Worm (Caenorhabditis elegans): ENCODE data around the gene abce-1.

abce-1 gene

ce11 chrIII:13107307-13107706, 46.3 kb upstream of the abce-1 start, which contains the start of gene dhhc-8:
dhhc-8 (plus strand) TSS chrIII:13107607.
- peak; percentile 76 for TF ChIP-seq nhr-85 (tag)
- TF ChIP-seq snpc-4 (tag; optimal IDR thresholded peaks at IDR 0.05): no peak

ce11 chrIII:13118460-13118859, 35.2 kb upstream of the abce-1 start:
- TF ChIP-seq dpl-1 (GFP tag; optimal IDR thresholded peaks at IDR 0.05) (no peak), C16A3.4 (tag; optimal IDR thresholded peaks at IDR 0.05) (no peak), lin-35 (GFP tag; optimal IDR thresholded peaks at IDR 0.05) (no peak), ztf-11 (tag; optimal IDR thresholded peaks at IDR 0.05) (no peak), ceh-88 (GFP tag; IDR thresholded peaks at IDR 0.05) (no peak), lir-3 (tag; optimal IDR thresholded peaks at IDR 0.05; ENCODE audit: poor library complexity) (no peak), fkh-4 (tag; optimal IDR thresholded peaks at IDR 0.05; ENCODE audit: borderline replicate concordance) (no peak), nhr-28 (tag; optimal IDR thresholded peaks at IDR 0.05) (no peak), xbp-1 (tag; optimal IDR thresholded peaks at IDR 0.05) (no peak), ces-1 (GFP tag; optimal IDR thresholded peaks at IDR 0.05) (no peak), nhr-90 (tag; optimal IDR thresholded peaks at IDR 0.05; ENCODE audit: poor library complexity) (no peak), zag-1 (tag; optimal IDR thresholded peaks at IDR 0.05) (no peak), nhr-20 (tag; optimal IDR thresholded peaks at IDR 0.05) (no peak), hpl-2 (GFP tag; optimal IDR thresholded peaks at IDR 0.05) (no peak), elt-3 (tag; optimal IDR thresholded peaks at IDR 0.05) (no peak), snu-23 (GFP tag; optimal IDR thresholded peaks at IDR 0.05) (no peak), tbx-2 (tag; optimal IDR thresholded peaks at IDR 0.05) (no peak)

ce11 chrIII:13119520-13119919, 34.1 kb upstream of the abce-1 start, which contains the start of gene zig-8:
zig-8 (plus strand) TSS chrIII:13119820.
- TF ChIP-seq unc-86 (tag; optimal IDR thresholded peaks at IDR 0.05): peak; percentile 37
- no peak for TF ChIP-seq ceh-90 (tag; optimal IDR thresholded peaks at IDR 0.05)
- no peak for TF ChIP-seq grh-1 (GFP tag; IDR thresholded peaks at IDR 0.05)
- TF ChIP-seq efl-1 (optimal IDR thresholded peaks at IDR 0.05): no peak
- peak in 1 of 2 experiments; percentile 66 for TF ChIP-seq efl-1 (GFP tag; optimal IDR thresholded peaks at IDR 0.05 in 1 of 2)

ce11 chrIII:13123440-13123839, 30.2 kb upstream of the abce-1 start:
- peak; percentile 63 for TF ChIP-seq lin-14 (GFP tag; optimal IDR thresholded peaks at IDR 0.05)
- no peak for TF ChIP-seq xbp-1 (tag; optimal IDR thresholded peaks at IDR 0.05)
- peak; percentile 76 for TF ChIP-seq fkh-10 (GFP tag; optimal IDR thresholded peaks at IDR 0.05)
- TF ChIP-seq ces-1 (GFP tag; optimal IDR thresholded peaks at IDR 0.05): peak; percentile 21

- TF ChIP-seq ceh-63 (GFP tag; optimal IDR thresholded peaks at IDR 0.05) (peak; percentile 3), fkh-10 (GFP tag; optimal IDR thresholded peaks at IDR 0.05) (peak; percentile 49), ets-5 (GFP tag; IDR thresholded peaks at IDR 0.05) (no peak), hlh-4 (tag; optimal IDR thresholded peaks at IDR 0.05) (no peak), lin-39 (tag; optimal IDR thresholded peaks at IDR 0.05) (no peak), Y116A8C.19 (tag; optimal IDR thresholded peaks at IDR 0.05; ENCODE audit: borderline replicate concordance) (no peak), fkh-4 (tag; optimal IDR thresholded peaks at IDR 0.05; ENCODE audit: borderline replicate concordance) (no peak), ceh-88 (GFP tag; IDR thresholded peaks at IDR 0.05) (no peak), C16A3.4 (tag; optimal IDR thresholded peaks at IDR 0.05) (no peak), tbx-2 (tag; optimal IDR thresholded peaks at IDR 0.05) (peak; percentile 13), ceh-82 (tag; optimal IDR thresholded peaks at IDR 0.05) (no peak), elt-2 (tag; optimal IDR thresholded peaks at IDR 0.05) (no peak), pax-3 (tag; optimal IDR thresholded peaks at IDR 0.05) (no peak), unc-86 (tag; optimal IDR thresholded peaks at IDR 0.05) (peak; percentile 45), efl-1 (optimal IDR thresholded peaks at IDR 0.05) (no peak), efl-1 (GFP tag; optimal IDR thresholded peaks at IDR 0.05 in 1 of 2) (no peak), tlp-1 (tag; optimal IDR thresholded peaks at IDR 0.05) (no peak), dsc-1 (tag; optimal IDR thresholded peaks at IDR 0.05) (no peak), alr-1 (tag; optimal IDR thresholded peaks at IDR 0.05; ENCODE audit: borderline replicate concordance) (no peak), lir-3 (tag; optimal IDR thresholded peaks at IDR 0.05; ENCODE audit: poor library complexity) (no peak), nhr-47 (tag; optimal IDR thresholded peaks at IDR 0.05) (peak; percentile 9), lin-14 (GFP tag; optimal IDR thresholded peaks at IDR 0.05) (peak; percentile 82), C34B4.2 (tag; optimal IDR thresholded peaks at IDR 0.05) (no peak), vab-15 (tag; optimal IDR thresholded peaks at IDR 0.05) (no peak), ces-1 (GFP tag; optimal IDR thresholded peaks at IDR 0.05) (peak; percentile 49), nhr-28 (tag; optimal IDR thresholded peaks at IDR 0.05) (no peak), isw-1 (GFP tag; IDR thresholded peaks at IDR 0.05) (no peak)
Measured at ce11 chrIII:13127157-13127556, 26.5 kb upstream of the abce-1 start.

All from whole organism, L1 larva.